Fruit fly (Drosophila melanogaster) whole organism, wandering third instar larva: Measurements from ENCODE around the gene CG4770.

ENCODE experiments used
- Abd-B ChIP-seq: fragments of >200 bp; optimal IDR thresholded peaks from 2 replicates; lab custom pipeline; 2017; ENCODE audit warnings: missing biosample characterization, missing genetic modification characterization
- Jra ChIP-seq: sonication (Bioruptor generic); optimal IDR thresholded peaks from 2 replicates; lab custom pipeline; 2016; ENCODE audit warnings: missing biosample characterization, missing genetic modification characterization
- OdsH ChIP-seq: fragments of 200-800 bp; sonication (Bioruptor generic); optimal IDR thresholded peaks from 2 replicates; lab custom pipeline; 2016; ENCODE audit warnings: missing biosample characterization, mild to moderate bottlenecking, missing genetic modification characterization
- dsf ChIP-seq: sonication (Bioruptor generic); optimal IDR thresholded peaks from 2 replicates; lab custom pipeline; 2016; ENCODE audit warnings: missing biosample characterization, missing genetic modification characterization, borderline replicate concordance
- pan ChIP-seq: fragments of >200 bp; optimal IDR thresholded peaks from 2 replicates; lab custom pipeline; 2017
- psq ChIP-seq: fragments of 200-800 bp; sonication (Bioruptor generic); optimal IDR thresholded peaks from 3 replicates; lab custom pipeline; 2017; ENCODE audit warnings: missing biosample characterization, mild to moderate bottlenecking, missing genetic modification characterization, moderate library complexity
- sage ChIP-seq: fragments of 200-800 bp; sonication (Bioruptor generic); optimal IDR thresholded peaks from 2 replicates; lab custom pipeline; 2016; ENCODE audit warnings: missing biosample characterization, mild to moderate bottlenecking, missing genetic modification characterization
- usp ChIP-seq: fragments of >200 bp; optimal IDR thresholded peaks from 2 replicates; lab custom pipeline; 2017; ENCODE audit warnings: missing biosample characterization, missing genetic modification characterization
- woc ChIP-seq: sonication (Bioruptor generic); optimal IDR thresholded peaks from 2 replicates; lab custom pipeline; 2016; ENCODE audit warnings: missing biosample characterization, mild to moderate bottlenecking, missing genetic modification characterization

dm6 chr3R:19932169-19932568 is 13.9 kb downstream of the CG4770 start:
- TF ChIP-seq Abd-B (GFP tag; lab: Kevin White, UChicago), result no peak
- TF ChIP-seq Jra (GFP tag; lab: Kevin White, UChicago), result no peak
- no peak for TF ChIP-seq sage (GFP tag; lab: Kevin White, UChicago)
- TF ChIP-seq pan (lab: Kevin White, UChicago), result no peak
- TF ChIP-seq OdsH, result no peak
- no peak for TF ChIP-seq psq (GFP tag; lab: Kevin White, UChicago)
- TF ChIP-seq woc, result no peak
- TF ChIP-seq usp (GFP tag; lab: Kevin White, UChicago), result no peak
- no peak for TF ChIP-seq dsf (GFP tag; lab: Kevin White, UChicago)
